Worm (Caenorhabditis elegans): ENCODE data around the gene slc-36.5.

Gene slc-36.5

DNA sequence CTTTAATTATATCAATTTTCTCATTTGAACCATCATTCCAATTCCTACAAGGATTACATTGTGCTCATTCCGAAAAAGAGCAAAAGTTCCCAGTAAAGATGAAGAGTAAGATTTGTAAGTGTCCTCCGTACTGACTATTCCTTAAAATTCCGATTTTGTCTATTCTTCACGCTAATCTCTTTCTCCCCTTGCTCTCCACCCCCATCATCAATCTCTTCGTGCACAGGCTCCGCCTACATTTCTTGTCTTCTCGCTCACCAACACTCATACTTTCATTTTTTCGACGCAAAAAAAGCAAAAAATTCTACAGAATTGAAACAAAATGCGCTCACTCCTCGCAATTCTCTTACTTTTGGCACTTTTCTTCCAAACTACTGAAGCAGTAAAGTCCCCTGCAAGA is 39.0 kb upstream of the slc-36.5 start, which contains the start of gene B0252.8:
Gene B0252.8 (plus strand): TSS at position 292 of the 400 bp plus-strand sequence.
- TF ChIP-seq lin-39 (tag; optimal IDR thresholded peaks at IDR 0.05) (peak; percentile 71), ama-1 (optimal IDR thresholded peaks at IDR 0.05) (no peak)

DNA sequence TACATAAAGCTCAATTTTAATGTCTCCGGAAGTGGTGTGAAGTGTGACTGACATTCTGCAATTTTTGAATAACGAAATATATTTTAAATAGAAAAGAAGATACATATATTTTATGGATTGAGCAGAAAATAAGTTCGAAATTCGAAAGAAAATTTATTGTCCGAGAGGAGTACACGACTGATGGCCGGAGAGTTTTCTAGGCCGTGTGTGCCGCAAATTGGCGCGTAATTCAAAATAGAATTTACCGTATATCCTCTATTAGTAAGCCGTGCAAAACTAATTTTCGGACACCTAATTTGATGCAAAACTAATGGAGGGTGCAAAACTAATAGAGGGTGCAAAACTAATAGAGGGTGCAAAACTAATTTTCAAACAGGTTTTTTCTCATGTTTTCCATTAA is 36.5 kb upstream of the slc-36.5 start, which contains the start of gene cyn-10:
Gene cyn-10 (minus strand): TSS at position 57 of the 400 bp plus-strand sequence.
- no peak for TF ChIP-seq daf-12 (tag; optimal IDR thresholded peaks at IDR 0.05)
- TF ChIP-seq lsy-12 (tag; optimal IDR thresholded peaks at IDR 0.05): peak; percentile 75
- peak; percentile 17 for TF ChIP-seq elt-2 (tag; optimal IDR thresholded peaks at IDR 0.05)
- TF ChIP-seq ceh-16 (tag; optimal IDR thresholded peaks at IDR 0.05): no peak
- peak; percentile 14 for TF ChIP-seq lin-39 (tag; optimal IDR thresholded peaks at IDR 0.05)
- peak; percentile 64 for TF ChIP-seq nfya-1 (tag; optimal IDR thresholded peaks at IDR 0.05; ENCODE audit: insufficient read depth)
- TF ChIP-seq jun-1 (tag; optimal IDR thresholded peaks at IDR 0.05): no peak
- TF ChIP-seq elt-3 (tag; optimal IDR thresholded peaks at IDR 0.05): no peak
- TF ChIP-seq fkh-10 (GFP tag; optimal IDR thresholded peaks at IDR 0.05): no peak
- no peak for TF ChIP-seq egl-27 (tag; optimal IDR thresholded peaks at IDR 0.05)
- TF ChIP-seq ZK546.5 (tag; optimal IDR thresholded peaks at IDR 0.05): no peak
- TF ChIP-seq fos-1 (tag; optimal IDR thresholded peaks at IDR 0.05): no peak
- TF ChIP-seq hmg-11 (tag; optimal IDR thresholded peaks at IDR 0.05): no peak
- TF ChIP-seq sea-2 (GFP tag; optimal IDR thresholded peaks at IDR 0.05): no peak
- no peak for TF ChIP-seq nhr-12 (tag; optimal IDR thresholded peaks at IDR 0.05)
- TF ChIP-seq mml-1 (tag; optimal IDR thresholded peaks at IDR 0.05): no peak
- TF ChIP-seq nhr-23 (tag; optimal IDR thresholded peaks at IDR 0.05): peak; percentile 69
- peak; percentile 94 for TF ChIP-seq nhr-43 (tag; optimal IDR thresholded peaks at IDR 0.05; ENCODE audit: poor library complexity, severe bottlenecking)
- TF ChIP-seq lin-15B (tag; optimal IDR thresholded peaks at IDR 0.05): peak; percentile 58
- TF ChIP-seq nhr-25 (tag; optimal IDR thresholded peaks at IDR 0.05): peak; percentile 27
- peak; percentile 65 for TF ChIP-seq pha-4 (tag; optimal IDR thresholded peaks at IDR 0.05)
- peak in 1 of 2 experiments; percentile 70 for TF ChIP-seq eor-1 (tag; optimal IDR thresholded peaks at IDR 0.05)
- TF ChIP-seq unc-39 (tag; optimal IDR thresholded peaks at IDR 0.05): no peak
- no peak for TF ChIP-seq egl-5 (tag; optimal IDR thresholded peaks at IDR 0.05)
- TF ChIP-seq snpc-4 (tag; optimal IDR thresholded peaks at IDR 0.05): peak; percentile 49
- peak; percentile 18 for TF ChIP-seq pqm-1 (tag; optimal IDR thresholded peaks at IDR 0.05)

DNA sequence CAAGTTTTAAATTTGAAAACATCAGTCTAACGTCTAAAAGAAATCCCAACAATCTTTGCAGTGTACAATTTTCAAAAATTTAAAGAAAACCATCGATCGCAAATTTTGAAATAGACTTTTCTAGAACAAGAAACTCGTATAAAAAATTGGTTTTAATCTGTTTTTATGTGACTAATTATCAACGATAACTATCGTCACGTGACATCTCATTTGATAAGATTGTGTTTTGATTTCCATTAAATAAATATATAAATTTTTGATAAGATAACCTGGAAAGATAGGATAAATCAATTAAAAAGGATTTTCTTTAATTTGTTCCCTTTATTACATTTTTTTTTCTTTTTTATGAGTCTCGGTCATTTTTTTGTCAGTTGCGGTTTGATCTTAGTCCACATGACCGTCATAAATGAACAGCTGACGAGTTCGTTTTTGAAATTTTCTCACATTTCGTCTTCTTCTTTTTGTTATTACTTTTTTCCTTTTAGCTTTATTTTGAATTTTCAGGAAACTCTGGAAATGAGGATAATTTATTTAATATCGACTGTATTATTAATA is 32.8 kb upstream of the slc-36.5 start, which contains the start of gene asm-1:
Gene asm-1 (plus strand): TSS at position 505 of the 555 bp plus-strand sequence.
- TF ChIP-seq elt-2 (tag; optimal IDR thresholded peaks at IDR 0.05): peak; percentile 26
- TF ChIP-seq unc-39 (tag; optimal IDR thresholded peaks at IDR 0.05): no peak
- no peak for TF ChIP-seq nhr-43 (tag; optimal IDR thresholded peaks at IDR 0.05; ENCODE audit: poor library complexity, severe bottlenecking)

DNA sequence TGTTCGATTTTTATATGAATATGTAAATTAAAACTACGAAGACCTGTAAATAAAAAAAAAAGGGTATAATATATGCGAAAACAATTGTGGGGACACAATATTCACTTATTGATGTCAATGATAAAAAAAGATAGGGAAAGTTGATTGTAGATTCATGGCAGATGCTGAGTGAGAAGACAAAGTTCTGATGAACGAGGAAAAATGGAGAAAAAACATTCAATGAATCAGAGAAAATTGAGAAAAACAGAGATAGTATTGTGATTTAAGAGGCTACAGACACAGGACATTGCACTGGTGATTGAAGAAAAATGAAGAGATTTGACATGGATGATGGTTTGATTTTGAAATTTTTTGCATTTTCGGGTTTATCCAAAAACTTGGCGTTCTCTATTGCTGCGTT is 31.8 kb upstream of the slc-36.5 start:
- no peak for TF ChIP-seq fkh-10 (GFP tag; optimal IDR thresholded peaks at IDR 0.05)
- TF ChIP-seq nhr-237 (tag; optimal IDR thresholded peaks at IDR 0.05): no peak
- no peak for TF ChIP-seq elt-1 (tag; optimal IDR thresholded peaks at IDR 0.05)
- no peak for TF ChIP-seq fkh-2 (tag; optimal IDR thresholded peaks at IDR 0.05)
- no peak for TF ChIP-seq jun-1 (tag; optimal IDR thresholded peaks at IDR 0.05)
- TF ChIP-seq ztf-4 (tag; optimal IDR thresholded peaks at IDR 0.05): no peak
- TF ChIP-seq mml-1 (tag; optimal IDR thresholded peaks at IDR 0.05): no peak
- TF ChIP-seq ceh-28 (tag; optimal IDR thresholded peaks at IDR 0.05): no peak
- no peak for TF ChIP-seq aly-2 (tag; optimal IDR thresholded peaks at IDR 0.05)
- no peak for TF ChIP-seq nfya-1 (tag; optimal IDR thresholded peaks at IDR 0.05; ENCODE audit: insufficient read depth)
- no peak for TF ChIP-seq nhr-67 (tag; optimal IDR thresholded peaks at IDR 0.05)
- no peak for TF ChIP-seq nhr-12 (tag; optimal IDR thresholded peaks at IDR 0.05)
- TF ChIP-seq unc-62 (GFP tag; optimal IDR thresholded peaks at IDR 0.05): no peak
- TF ChIP-seq ZK546.5 (tag; optimal IDR thresholded peaks at IDR 0.05): no peak
- TF ChIP-seq elt-3 (tag; optimal IDR thresholded peaks at IDR 0.05): no peak

Measured in whole organism, L3 larva.